Fruit fly (Drosophila melanogaster): ENCODE results near the gene Kul.

dm6 chr3R:29686698-29687097, 38.9 kb upstream of the Kul start:
- TF ChIP-seq CG17568 (GFP tag; optimal IDR thresholded peaks at IDR 0.05), result no peak
- TF ChIP-seq lola (GFP tag; optimal IDR thresholded peaks at IDR 0.05), result no peak
- no peak for TF ChIP-seq CG17328 (GFP tag; IDR thresholded peaks at IDR 0.05)
- TF ChIP-seq CG2875 (GFP tag; optimal IDR thresholded peaks at IDR 0.05), result no peak
- TF ChIP-seq Hr78 (GFP tag; optimal IDR thresholded peaks at IDR 0.05), result no peak
- no peak for TF ChIP-seq CG16863 (GFP tag; optimal IDR thresholded peaks at IDR 0.05)
- no peak for TF ChIP-seq CG11723 (GFP tag; optimal IDR thresholded peaks at IDR 0.05)
- no peak for TF ChIP-seq CG3407 (GFP tag; optimal IDR thresholded peaks at IDR 0.05)
- TF ChIP-seq Antp (GFP tag; optimal IDR thresholded peaks at IDR 0.05), result no peak
- no peak for TF ChIP-seq fu2 (GFP tag; optimal IDR thresholded peaks at IDR 0.05)

Measured in whole organism, embryonic.